Fruit fly (Drosophila melanogaster): ENCODE measurements around the gene CG15414.

DNA sequence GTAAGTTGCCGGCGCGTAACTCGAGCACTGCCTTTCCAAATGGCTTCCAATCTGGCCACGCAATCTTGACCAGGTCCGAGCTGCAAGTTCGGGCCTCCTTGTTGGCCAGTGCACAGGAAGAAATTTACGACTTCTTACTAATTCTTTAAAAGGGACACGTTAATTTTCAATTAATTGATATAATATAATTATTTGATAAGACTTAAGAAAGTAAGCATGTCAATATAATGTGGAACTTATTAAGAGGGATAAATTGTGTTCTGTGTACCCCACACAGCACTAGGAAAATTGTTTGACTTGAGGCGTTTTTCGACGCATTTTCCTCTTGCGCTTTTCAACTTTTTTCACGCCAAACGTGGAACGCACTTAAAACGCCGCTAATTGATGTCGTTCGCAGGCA lies 5.4 kb downstream of the CG15414 start:
- TF ChIP-seq CG8478 (optimal IDR thresholded peaks at IDR 0.05) = no peak
- no peak for TF ChIP-seq CTCF (optimal IDR thresholded peaks at IDR 0.05)

All from S2 (cell line).